Fruit fly (Drosophila melanogaster) whole organism, adult: ENCODE data around the gene CG5151.
A peak's percentile ranks its signal among the peaks of the same experiment; 100 is the strongest.

Source experiments
- CG11617 ChIP-seq: fragments of 200-800 bp; sonication (Bioruptor generic); optimal IDR thresholded peaks from 2 replicates; lab custom pipeline; 2017; ENCODE audit warnings: mild to moderate bottlenecking, missing biosample characterization, missing genetic modification reagents, missing genetic modification characterization
- CG12768 ChIP-seq: fragments of 200-800 bp; sonication (Bioruptor generic); optimal IDR thresholded peaks from 2 replicates; lab custom pipeline; 2017; ENCODE audit warnings: missing biosample characterization, missing genetic modification characterization, mild to moderate bottlenecking, moderate library complexity, missing genetic modification reagents
- CG14711 ChIP-seq: fragments of 200-800 bp; sonication (Bioruptor generic); optimal IDR thresholded peaks from 2 replicates; lab custom pipeline; 2018; ENCODE audit warnings: missing biosample characterization, mild to moderate bottlenecking, missing genetic modification characterization, moderate library complexity
- CG1620 ChIP-seq: fragments of 200-800 bp; sonication (Bioruptor generic); optimal IDR thresholded peaks from 2 replicates; lab custom pipeline; 2016; ENCODE audit warnings: missing biosample characterization, missing genetic modification characterization
- CG33017 ChIP-seq: fragments of 200-800 bp; sonication (Bioruptor generic); optimal IDR thresholded peaks from 2 replicates; lab custom pipeline; 2018; ENCODE audit warnings: missing biosample characterization, mild to moderate bottlenecking, missing genetic modification characterization, moderate library complexity
- CG5204 ChIP-seq: fragments of 200-800 bp; sonication (Bioruptor generic); optimal IDR thresholded peaks from 2 replicates; lab custom pipeline; 2016; ENCODE audit warnings: missing biosample characterization, missing genetic modification characterization
- CG7045 ChIP-seq: fragments of 200-800 bp; sonication (Bioruptor generic); optimal IDR thresholded peaks from 2 replicates; lab custom pipeline; 2017; ENCODE audit warnings: missing biosample characterization, mild to moderate bottlenecking, missing genetic modification characterization
- CG7101 ChIP-seq: fragments of 200-800 bp; sonication (Bioruptor generic); optimal IDR thresholded peaks from 2 replicates; lab custom pipeline; 2018; ENCODE audit warnings: missing biosample characterization, mild to moderate bottlenecking, missing genetic modification characterization, moderate library complexity
- Clk ChIP-seq: fragments of 200-800 bp; sonication (Bioruptor generic); optimal IDR thresholded peaks from 2 replicates; lab custom pipeline; 2017; ENCODE audit warnings: missing biosample characterization, missing genetic modification characterization
- Crg-1 ChIP-seq: fragments of 200-800 bp; sonication (Bioruptor generic); optimal IDR thresholded peaks from 2 replicates; lab custom pipeline; 2016; ENCODE audit warnings: missing biosample characterization, missing genetic modification characterization
- Mnt ChIP-seq: fragments of 200-800 bp; sonication (Bioruptor generic); optimal IDR thresholded peaks from 2 replicates; lab custom pipeline; 2016; ENCODE audit warnings: missing biosample characterization, mild to moderate bottlenecking, missing genetic modification characterization
- bab1 ChIP-seq: fragments of 200-800 bp; sonication (Bioruptor generic); optimal IDR thresholded peaks from 3 replicates; lab custom pipeline; 2019; ENCODE audit warnings: missing biosample characterization, mild to moderate bottlenecking, missing genetic modification characterization, moderate library complexity
- cic ChIP-seq: fragments of 200-800 bp; sonication (Bioruptor generic); optimal IDR thresholded peaks from 2 replicates; lab custom pipeline; 2017; ENCODE audit warnings: missing biosample characterization, mild to moderate bottlenecking, missing genetic modification characterization, moderate library complexity
- cnc ChIP-seq, 2 experiments: fragments of >200 bp; optimal IDR thresholded peaks; 2 replicates each; lab custom pipeline; 2017
- kay ChIP-seq: fragments of 200-800 bp; sonication (Bioruptor generic); peaks from one replicate; lab custom pipeline; 2016; ENCODE audit warnings: missing biosample characterization, missing genetic modification characterization, borderline replicate concordance
- ovo ChIP-seq: fragments of 200-800 bp; sonication (Bioruptor generic); optimal IDR thresholded peaks from 2 replicates; lab custom pipeline; 2016; ENCODE audit warnings: missing biosample characterization, missing genetic modification characterization
- pad ChIP-seq: fragments of 200-800 bp; sonication (Bioruptor generic); optimal IDR thresholded peaks from 3 replicates; lab custom pipeline; 2017; ENCODE audit warnings: missing biosample characterization, missing genetic modification characterization, mild to moderate bottlenecking, moderate library complexity, missing genetic modification reagents
- tj ChIP-seq: fragments of 200-800 bp; sonication (Bioruptor generic); optimal IDR thresholded peaks from 3 replicates; lab custom pipeline; 2017; ENCODE audit warnings: missing biosample characterization, mild to moderate bottlenecking, missing genetic modification characterization, moderate library complexity
- toe ChIP-seq: fragments of 200-800 bp; sonication (Bioruptor generic); optimal IDR thresholded peaks from 2 replicates; lab custom pipeline; 2016; ENCODE audit warnings: missing biosample characterization, missing genetic modification characterization

The CG5151 gene

DNA sequence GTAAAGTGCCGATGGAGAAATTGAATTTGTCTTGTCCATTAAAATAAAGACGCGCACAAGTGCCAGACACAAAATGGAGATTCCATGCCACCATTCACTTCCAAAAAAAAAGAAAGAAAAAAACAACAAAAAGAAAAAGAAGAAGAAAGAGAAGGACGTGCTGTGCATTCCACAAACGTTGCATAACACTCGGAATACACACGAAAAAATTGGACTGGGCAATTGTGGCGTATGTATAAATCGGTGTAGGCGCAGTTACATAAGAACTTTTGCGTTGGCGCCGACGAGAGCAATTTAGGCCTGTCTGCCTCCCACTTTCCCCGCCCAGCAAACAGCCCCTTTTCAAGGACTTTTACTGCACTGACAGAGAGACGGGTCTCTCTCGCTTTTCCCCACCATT is 17.2 kb downstream of the CG5151 start:
- TF ChIP-seq toe (no peak), tj (GFP tag; lab: Kevin White, UChicago) (no peak), CG1620 (GFP tag; lab: Kevin White, UChicago) (no peak), CG5204 (GFP tag; lab: Kevin White, UChicago) (no peak)

DNA sequence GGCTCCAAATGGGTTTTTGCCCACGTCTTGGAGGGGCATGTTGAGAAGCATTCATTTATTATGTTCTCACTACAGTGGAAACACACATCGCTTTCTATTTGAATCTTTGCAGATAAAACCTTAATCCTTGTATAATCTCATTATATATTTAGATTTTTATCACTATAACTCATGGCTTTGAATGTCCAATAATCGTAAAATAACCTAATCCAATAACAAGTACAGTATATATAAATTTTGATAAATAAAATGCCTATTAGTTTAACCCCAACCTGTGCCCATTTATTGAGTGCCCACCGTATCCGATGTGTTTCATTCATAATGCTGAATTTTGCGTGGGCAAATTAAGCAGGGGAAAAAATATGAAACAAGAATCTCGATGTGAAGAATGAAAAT is 18.0 kb downstream of the CG5151 start:
- TF ChIP-seq CG12768 (no peak), kay (GFP tag; lab: Kevin White, UChicago) (peak; percentile 66)

DNA sequence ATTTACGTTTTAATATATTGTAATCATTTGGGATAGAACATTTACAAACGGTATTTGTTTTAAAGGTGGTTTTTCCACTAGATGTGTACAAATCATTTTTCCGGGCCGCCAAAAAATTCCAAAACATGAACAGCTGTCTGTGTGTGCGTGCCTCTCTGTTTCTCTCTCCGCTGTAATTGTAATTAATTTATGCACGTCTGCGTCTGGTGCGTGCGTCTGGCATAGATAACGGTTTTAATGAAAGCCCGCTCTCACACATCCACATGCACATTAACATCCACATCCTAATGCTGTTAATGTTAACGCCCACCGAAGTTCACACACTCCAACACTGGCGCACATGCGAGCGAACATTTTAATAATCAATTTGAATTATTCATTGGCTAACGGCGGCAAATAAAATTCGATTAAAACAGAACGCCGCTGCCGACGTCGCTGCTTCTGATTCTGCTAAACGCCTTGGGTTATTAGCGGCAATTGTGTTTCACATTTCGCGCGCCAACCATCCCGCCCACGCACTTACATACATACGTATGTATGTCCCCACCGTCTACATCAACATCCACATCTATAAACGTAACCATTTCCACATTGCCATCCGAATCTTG is 18.5 kb downstream of the CG5151 start:
- TF ChIP-seq kay (GFP tag; lab: Kevin White, UChicago) (no peak), tj (GFP tag; lab: Kevin White, UChicago) (no peak), toe (no peak), CG5204 (GFP tag; lab: Kevin White, UChicago) (no peak), CG14711 (tag; lab: Kevin White, UChicago) (no peak)

DNA sequence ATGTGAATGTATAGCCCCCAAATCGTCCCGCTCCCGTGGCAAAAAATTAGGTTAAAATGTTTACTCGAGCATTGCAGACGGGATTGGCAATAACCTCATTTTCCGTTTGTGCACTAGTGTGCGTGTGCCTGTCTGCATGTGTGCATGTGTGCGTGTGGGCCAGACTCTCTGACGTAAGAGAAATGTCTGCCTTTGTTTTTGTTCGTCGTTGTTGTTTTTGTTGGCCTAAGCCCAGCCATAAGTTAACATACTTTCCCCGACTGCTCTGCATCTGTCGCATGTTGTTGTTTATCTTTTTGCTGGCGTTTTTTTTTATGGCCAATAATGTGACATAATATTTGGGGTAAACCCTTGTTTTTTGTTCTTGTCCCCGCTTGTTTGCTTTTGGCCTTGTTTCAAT is 19.2 kb downstream of the CG5151 start:
- TF ChIP-seq kay (GFP tag; lab: Kevin White, UChicago), result no peak
- TF ChIP-seq ovo, result no peak
- TF ChIP-seq Mnt (GFP tag; lab: Kevin White, UChicago), result no peak
- TF ChIP-seq CG5204 (GFP tag; lab: Kevin White, UChicago), result no peak
- no peak for TF ChIP-seq tj (GFP tag; lab: Kevin White, UChicago)
- TF ChIP-seq cnc (optimal IDR thresholded peaks at IDR 0.05; lab: Kevin White, UChicago), result no peak
- TF ChIP-seq Crg-1, result no peak
- TF ChIP-seq CG11617 (GFP tag; lab: Kevin White, UChicago), result no peak
- no peak for TF ChIP-seq Clk
- TF ChIP-seq CG33017 (tag; lab: Kevin White, UChicago), result no peak
- TF ChIP-seq CG1620 (GFP tag; lab: Kevin White, UChicago), result no peak

DNA sequence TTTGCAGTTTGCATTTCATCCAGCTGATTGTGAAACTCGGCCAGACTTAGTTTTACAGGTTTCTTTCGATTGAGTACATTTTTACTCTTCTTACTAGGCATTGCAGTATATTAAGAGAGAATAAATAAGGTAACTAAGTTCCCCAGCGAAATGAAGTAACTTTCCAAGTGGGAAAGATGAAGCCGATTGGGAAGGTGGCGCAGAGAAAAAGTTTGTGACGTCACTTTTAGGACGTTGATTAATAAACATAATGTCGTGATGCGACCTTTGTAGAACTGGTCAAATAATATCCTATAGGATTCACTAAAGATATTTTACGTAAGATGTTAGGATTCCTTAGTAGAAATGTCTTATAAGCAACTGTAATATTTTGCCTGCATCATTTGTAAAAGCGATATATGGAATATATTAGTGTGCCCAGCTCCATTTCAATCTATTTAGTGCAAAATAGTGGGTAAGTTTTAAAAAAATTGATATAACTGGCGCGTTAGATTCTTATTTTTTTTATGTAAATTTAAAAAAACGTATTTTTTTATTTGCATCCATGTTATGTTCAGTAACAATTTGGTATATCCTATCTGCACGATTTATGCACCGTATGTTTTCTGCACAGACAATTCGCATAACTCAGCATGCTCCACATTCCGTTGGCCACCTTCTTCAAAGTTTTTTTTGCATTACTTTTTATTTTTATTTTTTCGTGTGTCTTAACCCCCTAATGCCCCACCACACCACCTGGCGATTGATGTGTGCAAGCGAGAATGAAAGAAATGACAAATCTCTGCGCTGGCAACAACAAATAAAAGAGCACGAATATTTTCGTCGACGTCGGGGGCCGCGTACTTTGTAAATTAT is 20.6 kb downstream of the CG5151 start, which contains the start of gene CG32152:
TSS of gene CG32152 (minus strand) at position 352 of the 855 bp plus-strand sequence.
- no peak for TF ChIP-seq CG5204 (GFP tag; lab: Kevin White, UChicago)
- TF ChIP-seq bab1, result peak; percentile 47
- peak; percentile 87 for TF ChIP-seq tj (GFP tag; lab: Kevin White, UChicago)

DNA sequence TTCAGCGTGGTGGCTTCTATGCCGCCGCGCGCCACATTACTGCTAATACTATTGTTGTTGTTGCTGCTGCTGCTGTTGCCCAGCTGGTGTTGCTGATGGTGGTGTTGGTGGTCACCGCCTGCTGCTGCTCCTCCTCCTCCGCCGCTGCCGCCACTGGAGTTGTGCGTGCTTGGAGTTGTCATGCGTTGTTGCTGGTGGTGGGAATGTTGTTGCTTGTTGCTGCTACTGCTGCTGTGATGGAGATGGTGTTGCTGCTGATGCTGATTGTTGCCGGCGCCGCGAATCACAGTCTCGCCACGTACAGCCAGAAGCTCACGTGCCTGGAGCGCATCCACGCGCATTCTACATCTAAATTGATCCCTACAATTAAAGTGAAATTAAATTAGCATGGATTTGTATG is 22.9 kb downstream of the CG5151 start:
- TF ChIP-seq Crg-1 (no peak), pad (GFP tag; lab: Kevin White, UChicago) (no peak), Clk (no peak), CG7045 (GFP tag; lab: Kevin White, UChicago) (no peak), kay (GFP tag; lab: Kevin White, UChicago) (no peak), CG14711 (tag; lab: Kevin White, UChicago) (no peak), CG12768 (no peak), cic (no peak), tj (GFP tag; lab: Kevin White, UChicago) (no peak)

DNA sequence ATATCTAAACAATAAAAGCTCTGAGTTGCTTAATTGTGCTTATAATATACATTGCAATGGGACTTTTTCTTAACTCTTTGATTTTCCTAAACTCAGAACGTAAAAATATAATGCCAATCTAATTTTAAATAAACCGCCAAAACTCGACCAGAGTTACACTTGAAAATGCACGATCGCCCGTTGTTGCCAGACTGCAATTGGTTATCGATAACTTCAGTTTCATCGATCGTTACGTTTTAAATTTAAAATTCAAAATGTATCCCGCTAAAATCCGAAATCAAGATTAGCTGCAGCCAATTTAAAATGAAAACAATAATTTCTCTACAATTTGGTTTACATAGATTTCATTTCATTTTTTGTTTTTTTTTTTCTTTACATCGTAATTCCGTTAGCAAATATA is 25.4 kb downstream of the CG5151 start:
- TF ChIP-seq Mnt (GFP tag; lab: Kevin White, UChicago), result no peak
- peak; percentile 41 for TF ChIP-seq bab1
- peak; percentile 98 for TF ChIP-seq CG14711 (tag; lab: Kevin White, UChicago)
- no peak for TF ChIP-seq CG7101

DNA sequence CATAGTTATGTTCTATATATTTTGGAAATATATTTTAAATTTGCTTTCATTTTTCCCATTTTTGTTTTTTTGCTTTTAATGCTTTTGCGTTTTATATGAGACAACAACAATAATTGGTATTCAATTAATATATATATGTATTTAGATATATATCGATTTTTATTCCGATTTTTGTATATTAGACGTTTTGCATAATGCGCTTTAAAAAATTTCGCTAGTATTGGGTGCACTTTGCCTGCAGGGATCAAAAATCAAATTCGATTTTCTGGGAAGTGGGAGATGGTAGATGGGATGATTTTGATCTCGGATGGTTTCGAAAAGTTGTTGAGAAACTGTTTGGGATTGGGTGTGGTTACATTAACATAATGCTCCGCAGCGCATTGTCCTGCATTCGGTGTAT is 26.7 kb downstream of the CG5151 start, which contains the start of gene CG5157:
TSS of gene CG5157 (minus strand) at position 101 of the 400 bp plus-strand sequence.
- TF ChIP-seq ovo, result no peak
- TF ChIP-seq CG7045 (GFP tag; lab: Kevin White, UChicago), result no peak
- no peak for TF ChIP-seq toe
- no peak for TF ChIP-seq tj (GFP tag; lab: Kevin White, UChicago)
- TF ChIP-seq Crg-1, result no peak
- no peak for TF ChIP-seq pad (GFP tag; lab: Kevin White, UChicago)
